Worm (Caenorhabditis elegans) whole organism, dauer: Measurements from ENCODE around the gene F54F12.1.

Experiments
- unc-62 ChIP-seq: sonication (generic microtip); optimal IDR thresholded peaks from 2 replicates; lab custom pipeline; 2017; ENCODE audit warnings: missing biosample characterization, missing genetic modification reagents, missing genetic modification characterization

F54F12.1 gene

DNA sequence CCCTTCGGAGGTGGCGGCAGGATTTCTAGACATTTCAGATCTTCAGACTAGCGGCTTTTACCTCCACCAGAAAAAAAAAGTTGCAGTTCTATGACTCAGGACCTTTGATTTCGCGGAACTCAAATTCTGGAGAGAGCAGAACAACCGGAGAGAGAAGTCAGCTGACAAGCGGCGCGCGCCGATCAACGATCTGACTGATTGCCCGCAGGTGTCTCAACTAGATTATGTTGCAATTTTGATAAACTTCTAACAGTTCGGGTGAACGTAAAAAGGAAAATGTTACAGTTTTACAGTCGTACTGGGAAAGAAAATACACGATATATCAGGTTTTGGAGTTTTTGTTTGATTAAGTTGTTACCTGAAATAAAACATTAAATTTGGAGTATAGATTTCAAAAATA is 7.7 kb upstream of the F54F12.1 start:
- no peak for TF ChIP-seq unc-62

DNA sequence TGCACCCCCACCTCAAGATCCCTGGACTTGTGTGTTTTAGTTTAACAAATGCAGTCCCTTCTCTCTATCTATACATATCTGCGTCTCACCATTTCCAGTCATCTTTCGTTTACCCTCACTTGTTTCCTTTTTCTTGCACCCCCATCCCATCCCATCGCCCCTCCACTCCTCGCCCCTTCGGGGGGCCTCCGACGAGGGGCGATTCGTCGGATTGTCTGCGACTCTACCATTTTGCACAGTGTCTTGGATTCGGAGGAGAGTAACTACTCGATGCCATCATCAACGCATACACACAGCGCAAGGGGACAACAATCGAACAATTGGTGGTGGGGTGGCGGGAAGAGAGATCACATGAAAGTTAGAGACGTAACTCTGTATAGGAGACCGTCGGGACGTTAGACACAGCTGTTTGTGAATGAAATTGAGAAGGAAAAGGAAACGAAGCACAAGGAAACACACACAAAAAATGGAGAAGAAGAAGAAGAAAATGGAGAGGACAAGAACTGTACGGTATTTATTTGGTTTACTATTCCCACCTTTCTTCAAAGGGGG is 7.2 kb upstream of the F54F12.1 start:
- no peak for TF ChIP-seq unc-62

DNA sequence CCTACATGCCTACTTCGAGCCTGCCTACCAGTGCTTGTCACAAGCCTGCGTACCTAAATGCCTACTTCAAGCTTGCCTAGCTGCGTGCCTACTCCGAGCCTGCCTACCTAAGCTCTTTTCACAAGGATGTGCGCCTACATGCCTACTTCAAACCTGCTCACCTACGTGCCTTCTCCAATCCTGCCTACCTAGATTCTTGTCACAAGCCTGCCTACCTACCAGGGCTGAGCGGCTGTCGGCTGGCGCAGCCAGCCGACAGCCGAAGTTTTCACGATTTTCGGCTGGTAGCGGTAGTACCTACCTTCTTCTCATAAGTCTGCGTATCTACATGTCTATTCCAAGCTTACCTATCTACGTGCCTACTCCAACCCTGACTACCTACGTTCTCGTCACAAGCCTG is 6.5 kb upstream of the F54F12.1 start:
- no peak for TF ChIP-seq unc-62

DNA sequence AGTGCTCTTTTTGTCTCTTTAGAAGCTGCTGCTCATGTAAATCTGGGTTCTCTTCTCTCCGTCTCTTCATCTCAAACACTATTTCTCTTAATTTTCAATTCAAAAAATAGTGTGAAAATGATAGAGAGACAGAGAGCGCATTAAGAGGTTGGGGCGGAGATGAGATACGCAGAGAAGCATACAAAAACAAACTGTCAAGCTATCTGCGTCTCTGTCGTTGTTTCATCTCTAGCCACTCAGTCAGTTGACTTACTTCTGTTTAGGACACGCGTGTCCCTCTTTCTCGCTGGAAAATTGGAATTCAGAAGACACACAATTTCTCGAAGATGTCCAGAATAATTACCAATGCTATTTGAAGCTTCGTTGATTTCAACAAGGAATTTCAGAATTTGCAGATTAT is 5.9 kb upstream of the F54F12.1 start:
- TF ChIP-seq unc-62 = no peak

DNA sequence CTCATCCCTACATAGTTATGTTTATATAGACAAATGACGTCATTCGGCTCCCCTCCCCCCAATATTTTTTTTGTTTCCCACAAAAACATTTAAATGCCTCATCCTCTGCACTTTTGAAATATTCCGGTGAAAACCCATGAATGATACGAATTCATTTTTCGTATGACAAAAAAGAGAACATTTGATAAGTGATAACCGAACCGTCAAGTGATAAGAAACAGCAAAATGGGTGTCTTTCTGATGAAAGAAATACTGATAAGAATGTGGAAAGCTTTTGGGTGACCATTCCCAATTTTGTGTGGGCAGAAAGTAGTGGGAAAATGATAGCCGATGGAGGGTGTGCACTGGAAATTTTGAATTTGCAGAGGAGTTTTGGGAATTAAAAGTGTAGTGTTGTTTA is 4.1 kb upstream of the F54F12.1 start:
- TF ChIP-seq unc-62 = no peak

DNA sequence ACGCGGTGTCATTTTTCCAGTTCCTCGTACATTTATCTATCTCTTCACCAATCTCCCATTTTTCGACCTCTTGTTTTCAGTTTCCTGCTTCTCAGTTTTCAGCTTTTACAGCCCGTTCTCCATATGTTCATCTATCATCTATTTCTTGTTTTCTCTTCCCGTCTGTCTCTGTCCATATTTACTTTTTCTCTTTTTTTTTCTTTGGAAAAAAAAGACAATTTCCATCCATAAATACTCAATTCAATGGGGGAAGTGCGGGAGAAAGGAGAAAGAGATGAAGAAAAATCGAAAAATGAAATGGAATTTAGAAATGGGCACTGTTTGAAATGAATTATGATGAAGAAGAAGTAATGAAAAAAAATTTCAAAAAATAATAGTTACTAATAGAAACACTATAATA is 2.9 kb upstream of the F54F12.1 start:
- no peak for TF ChIP-seq unc-62

DNA sequence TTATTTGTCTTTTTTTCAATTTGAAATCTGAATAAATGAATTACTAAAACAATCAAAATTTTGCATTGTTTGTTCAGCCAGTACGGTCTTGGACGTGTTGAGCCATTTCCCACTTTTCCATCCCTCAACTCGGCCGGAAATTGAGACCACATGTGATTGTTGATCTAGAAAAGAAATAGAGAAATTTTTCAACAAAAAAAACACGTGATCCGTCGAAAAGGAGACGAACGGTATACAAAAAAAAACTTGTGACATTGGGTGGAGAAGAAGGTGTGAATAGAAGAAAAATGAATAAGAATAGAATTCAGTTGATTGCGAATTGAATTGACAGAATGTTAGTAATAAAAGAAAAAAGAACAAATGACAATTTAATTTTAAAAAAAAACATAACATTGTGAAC is 1.5 kb upstream of the F54F12.1 start:
- no peak for TF ChIP-seq unc-62

DNA sequence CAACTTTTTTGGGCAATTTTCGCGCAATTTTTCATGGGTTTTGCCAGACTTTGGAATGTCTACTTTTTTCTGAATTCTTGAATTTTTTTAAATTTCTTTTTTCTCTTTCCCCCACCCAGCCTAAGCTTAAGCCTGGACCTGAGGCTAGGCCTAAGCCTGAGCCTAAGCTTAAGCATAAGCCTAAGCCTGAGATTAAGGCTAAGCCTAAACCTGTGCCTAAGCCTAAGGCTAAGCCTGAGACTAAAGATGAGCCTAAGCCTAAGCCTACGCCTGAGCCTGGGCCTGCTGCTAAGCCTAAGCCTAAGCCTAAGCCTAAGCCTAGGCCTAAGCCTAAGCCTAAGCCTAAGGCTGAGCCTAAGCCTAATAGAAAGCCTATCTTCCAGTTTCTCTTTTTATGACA is 988 bp upstream of the F54F12.1 start:
- TF ChIP-seq unc-62 = no peak

DNA sequence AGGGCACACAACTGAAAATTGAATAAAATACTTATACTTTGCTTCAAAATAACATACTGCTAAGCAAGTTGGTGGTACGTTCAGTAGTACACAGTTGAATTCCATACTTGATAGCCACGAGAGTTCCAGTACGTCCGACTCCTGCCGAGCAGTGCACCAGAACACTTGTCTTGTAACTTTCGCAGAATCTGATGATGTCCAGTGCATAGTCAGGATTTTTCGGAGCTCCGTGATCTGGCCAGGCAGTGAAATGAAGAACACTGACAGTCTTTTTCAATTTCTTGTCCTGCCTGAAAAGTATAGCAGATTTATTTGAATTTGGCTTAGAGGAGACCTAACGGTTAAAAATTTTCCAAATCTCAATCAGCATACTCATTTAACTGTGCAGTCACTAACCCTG is 5.3 kb downstream of the F54F12.1 start:
- TF ChIP-seq unc-62 = no peak

DNA sequence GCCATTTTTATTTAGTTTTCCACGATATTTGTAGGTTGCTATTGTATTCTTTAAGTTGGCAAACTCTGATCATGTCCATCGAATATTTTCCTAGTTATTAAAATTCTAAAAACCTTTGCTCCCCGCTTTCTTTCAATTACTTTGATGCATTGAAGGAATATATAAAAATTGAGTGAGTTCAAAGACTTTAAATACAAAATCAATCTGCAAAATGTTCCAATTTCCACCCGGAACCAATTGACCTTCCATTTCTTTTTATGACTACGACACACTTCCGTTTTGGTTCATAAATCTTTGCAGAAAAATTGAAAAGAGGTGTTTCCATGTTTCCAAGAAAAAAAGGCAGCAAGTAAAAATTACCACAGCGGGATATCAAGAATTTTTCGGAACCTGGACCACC is 15.5 kb downstream of the F54F12.1 start, which contains the start of gene F54F12.2:
F54F12.2 (plus strand) TSS at position 301 of the 400 bp plus-strand sequence.
- TF ChIP-seq unc-62 = no peak

DNA sequence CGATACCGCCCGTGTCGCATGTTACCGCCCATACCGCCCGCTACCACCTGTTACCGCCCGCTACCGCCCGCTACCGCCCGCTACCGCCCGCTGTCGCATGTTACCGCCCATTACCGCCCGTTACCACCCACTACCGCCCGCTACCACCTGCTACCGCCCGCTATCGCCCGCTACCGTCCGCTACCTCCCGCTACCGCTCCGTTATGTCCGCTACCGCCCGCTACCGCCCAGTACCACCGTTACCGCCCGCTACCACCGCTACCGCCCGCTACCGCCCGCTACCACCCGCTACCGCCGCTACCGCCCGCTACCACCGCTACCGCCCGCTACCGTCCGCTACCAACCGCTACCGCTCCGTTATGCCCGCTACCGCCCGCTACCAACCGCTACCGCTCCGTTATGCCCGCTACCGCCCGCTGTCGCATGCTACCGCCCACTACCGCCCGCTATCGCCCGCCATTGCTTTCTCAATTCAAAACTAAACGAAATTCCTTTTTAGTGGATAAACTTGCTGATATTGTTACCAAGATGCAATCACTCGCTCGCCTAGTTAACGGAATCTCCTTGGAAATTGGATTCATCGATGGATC is 22.7 kb downstream of the F54F12.1 start:
- TF ChIP-seq unc-62 = no peak

DNA sequence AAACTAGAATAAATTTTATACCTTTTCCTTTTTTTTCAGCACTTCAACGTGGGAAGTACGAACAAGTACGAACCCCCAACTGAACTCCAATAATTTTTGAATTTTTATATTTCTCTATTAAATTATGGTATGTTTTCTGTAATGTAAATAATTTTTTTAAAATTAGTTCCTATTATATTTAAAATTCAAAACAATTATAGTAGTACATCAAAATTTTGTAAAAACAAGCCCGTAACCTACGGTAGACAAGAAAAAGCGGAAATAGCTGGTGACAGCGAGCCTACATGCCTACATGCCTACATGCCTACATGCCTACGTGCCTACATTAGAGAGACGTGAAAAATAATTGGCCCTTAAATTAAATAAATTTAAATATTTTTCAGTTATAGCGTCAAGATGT is 23.5 kb downstream of the F54F12.1 start, which contains the start of gene F14F7.5:
F14F7.5 (plus strand) TSS at position 301 of the 400 bp plus-strand sequence.
- no peak for TF ChIP-seq unc-62

DNA sequence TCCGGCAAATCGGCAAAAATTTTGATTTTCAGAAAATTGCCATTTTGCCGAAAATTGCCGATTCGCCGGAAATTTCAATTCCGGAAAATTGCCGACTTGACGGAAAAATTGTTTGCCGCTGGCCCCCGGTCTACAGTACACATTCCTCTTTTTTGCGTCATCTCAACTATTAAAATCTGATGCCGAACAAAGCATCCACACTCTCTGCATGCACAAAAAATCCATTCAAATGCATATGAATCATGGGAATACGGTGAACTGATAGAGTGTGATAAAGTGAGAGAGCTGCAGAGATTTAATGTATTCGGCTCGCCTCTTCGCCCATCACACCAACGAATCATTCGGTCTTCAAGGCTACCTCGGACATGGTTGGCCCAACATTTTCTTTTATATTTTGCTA is 24.7 kb downstream of the F54F12.1 start, which contains the start of gene F14F7.7:
F14F7.7 (plus strand) TSS at position 354 of the 400 bp plus-strand sequence.
- no peak for TF ChIP-seq unc-62

DNA sequence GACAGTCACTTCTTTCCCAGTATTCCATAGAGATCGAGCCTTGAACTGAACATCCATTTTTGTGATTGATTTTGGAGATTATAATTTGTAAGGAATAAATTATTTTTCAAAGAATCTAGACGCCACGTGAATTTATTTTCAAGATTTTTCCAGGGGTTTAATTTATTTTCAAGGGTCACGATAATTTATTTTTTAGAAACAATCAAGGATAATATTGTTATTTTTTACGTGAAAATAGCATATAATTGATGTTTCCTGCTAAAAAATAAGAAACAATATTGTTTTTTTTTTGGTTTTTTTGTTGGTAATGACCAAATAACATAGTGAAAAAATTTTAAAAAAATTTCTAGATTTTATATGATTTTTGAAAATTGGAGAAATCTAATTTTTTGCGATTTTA is 25.6 kb downstream of the F54F12.1 start, which contains the start of gene F14F7.4:
F14F7.4 (minus strand) TSS at position 101 of the 400 bp plus-strand sequence.
- TF ChIP-seq unc-62 = no peak

DNA sequence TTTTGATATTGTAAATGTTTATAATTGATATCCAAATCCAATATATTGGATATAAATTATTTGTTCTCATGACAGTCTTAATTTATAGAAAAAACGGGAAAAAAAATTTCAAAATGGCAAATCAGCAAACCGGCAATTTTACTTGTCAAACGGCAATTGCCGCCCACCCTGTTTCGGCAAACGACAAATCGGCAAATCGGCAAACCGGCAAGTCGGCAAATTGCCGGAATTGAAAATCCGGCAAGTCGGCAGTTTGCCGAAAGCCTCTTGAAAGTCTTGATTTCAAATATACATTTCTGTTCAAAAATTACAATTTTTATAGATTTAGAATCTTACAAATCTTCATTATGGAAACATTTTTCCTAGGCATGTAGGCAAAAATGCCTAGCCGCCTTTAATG is 27.3 kb downstream of the F54F12.1 start:
- TF ChIP-seq unc-62 = no peak

DNA sequence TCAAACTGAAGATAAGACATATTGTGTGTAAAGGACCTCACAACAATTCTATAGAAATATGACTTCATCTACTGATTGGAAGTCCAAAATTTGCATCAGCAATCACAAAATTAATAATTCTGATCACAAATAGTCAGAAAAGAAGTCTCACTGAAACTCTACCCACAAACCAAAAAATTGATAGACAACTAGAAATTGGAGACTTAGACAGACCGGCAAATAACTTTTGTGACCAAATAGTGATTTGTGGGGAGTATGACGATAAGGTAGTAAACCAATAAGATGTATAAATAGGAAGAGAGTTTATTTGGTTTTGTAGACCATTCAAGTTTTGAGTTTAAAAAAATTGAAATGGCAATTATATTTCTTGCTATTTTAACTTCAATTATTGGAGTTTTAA is 31.0 kb downstream of the F54F12.1 start, which contains the start of gene cyp-13A12:
cyp-13A12 (plus strand) TSS at position 267 of the 400 bp plus-strand sequence.
- TF ChIP-seq unc-62 = no peak

DNA sequence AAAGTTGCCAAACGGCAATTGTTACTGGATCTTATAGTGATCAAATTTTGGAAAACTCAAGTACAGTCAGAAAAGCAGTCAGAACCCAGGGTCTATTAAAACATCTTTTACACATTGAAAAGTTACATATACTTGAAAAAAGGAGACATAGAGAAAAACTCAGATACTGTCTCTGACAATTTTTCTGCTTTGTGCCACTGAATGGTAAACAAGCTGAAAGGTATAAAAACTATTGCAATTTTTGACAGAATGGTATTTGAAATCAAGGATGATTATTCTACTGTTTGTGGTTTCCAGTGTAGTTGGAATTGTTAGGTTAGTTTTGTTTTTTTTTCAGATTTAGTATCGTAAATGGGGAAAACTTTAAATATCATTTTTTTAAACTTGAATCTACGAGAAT is 34.5 kb downstream of the F54F12.1 start, which contains the start of gene cyp-13A11:
cyp-13A11 (plus strand) TSS at position 266 of the 400 bp plus-strand sequence.
- TF ChIP-seq unc-62 = no peak

DNA sequence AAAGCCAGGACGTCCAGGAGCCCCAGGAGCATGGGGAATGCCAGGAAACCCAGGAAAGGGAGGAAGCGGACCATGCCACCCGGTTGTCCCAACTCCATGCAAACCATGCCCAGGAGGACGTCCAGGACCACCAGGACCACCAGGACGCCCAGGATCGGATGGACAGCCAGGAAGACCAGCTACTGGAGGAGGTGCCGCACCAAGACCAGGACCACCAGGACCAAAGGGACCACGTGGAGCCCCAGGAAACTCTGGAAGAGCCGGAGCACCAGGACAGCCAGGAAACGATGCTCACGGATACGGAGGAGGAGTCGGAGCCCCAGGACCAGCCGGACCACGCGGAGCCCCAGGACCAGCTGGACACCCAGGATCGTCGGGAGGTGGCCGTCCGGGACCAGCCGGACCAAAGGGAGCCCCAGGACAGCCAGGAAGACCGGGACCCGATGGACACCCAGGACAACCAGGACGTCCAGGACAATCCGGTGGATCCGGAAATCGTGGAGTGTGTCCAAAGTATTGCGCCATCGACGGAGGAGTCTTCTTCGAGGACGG is 35.6 kb downstream of the F54F12.1 start:
- TF ChIP-seq unc-62 = no peak
